Fruit fly (Drosophila melanogaster) ovary, adult (tissue): ENCODE results near the gene stol.
"Not testable (repeated sequence)": the region's sequence is repeated elsewhere in the genome, so short reads cannot be mapped to it uniquely, and the experiment has no call there.

Experiments
- CG17801 ChIP-seq: fragments of 200-800 bp; optimal IDR thresholded peaks from 2 replicates; lab custom pipeline; 2019; ENCODE audit warnings: missing biosample characterization, mild to moderate bottlenecking, missing genetic modification characterization, moderate library complexity; ENCODE audit not compliant: partially characterized antibody

The stol gene

dm6 chr2L:15718172-15718571 lies at the start of gene stol:
TSS of gene stol (minus strand) at chr2L:15718272.
- not testable (repeated sequence) for TF ChIP-seq CG17801 (GFP tag; lab: Kevin White, UChicago)

DNA sequence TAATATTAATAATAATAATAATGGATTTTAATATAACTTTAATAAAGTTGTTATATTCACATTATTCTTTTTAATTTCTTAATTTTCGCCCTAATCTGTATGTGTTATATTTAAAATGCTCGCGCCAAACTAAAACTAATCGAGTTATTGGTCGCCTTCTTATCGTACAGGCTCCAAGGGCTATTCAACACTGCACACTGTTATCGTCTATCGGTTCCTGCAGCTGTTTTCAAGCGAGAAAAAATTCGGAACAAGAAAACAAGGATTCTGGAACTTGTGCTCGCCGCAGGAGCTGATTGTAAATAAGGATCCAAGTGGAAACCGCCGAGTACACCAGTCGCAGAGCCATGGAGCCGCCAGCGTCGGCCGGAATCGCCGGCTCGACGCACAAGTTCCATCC lies 46.0 kb upstream of the stol start, which contains the start of gene CG3793:
CG3793 (plus strand) TSS at position 192 of the 400 bp plus-strand sequence.
- no peak for TF ChIP-seq CG17801 (GFP tag; lab: Kevin White, UChicago)

dm6 chr2L:15763401-15763800 lies 45.3 kb upstream of the stol start:
- no peak for TF ChIP-seq CG17801 (GFP tag; lab: Kevin White, UChicago)

- peak; percentile 29 for TF ChIP-seq CG17801 (GFP tag; lab: Kevin White, UChicago)
These were observed 44.4 kb upstream of the stol start, which contains the start of gene Gli for dm6 chr2L:15762466-15762865. TSS of gene Gli (minus strand) at chr2L:15762758.

DNA sequence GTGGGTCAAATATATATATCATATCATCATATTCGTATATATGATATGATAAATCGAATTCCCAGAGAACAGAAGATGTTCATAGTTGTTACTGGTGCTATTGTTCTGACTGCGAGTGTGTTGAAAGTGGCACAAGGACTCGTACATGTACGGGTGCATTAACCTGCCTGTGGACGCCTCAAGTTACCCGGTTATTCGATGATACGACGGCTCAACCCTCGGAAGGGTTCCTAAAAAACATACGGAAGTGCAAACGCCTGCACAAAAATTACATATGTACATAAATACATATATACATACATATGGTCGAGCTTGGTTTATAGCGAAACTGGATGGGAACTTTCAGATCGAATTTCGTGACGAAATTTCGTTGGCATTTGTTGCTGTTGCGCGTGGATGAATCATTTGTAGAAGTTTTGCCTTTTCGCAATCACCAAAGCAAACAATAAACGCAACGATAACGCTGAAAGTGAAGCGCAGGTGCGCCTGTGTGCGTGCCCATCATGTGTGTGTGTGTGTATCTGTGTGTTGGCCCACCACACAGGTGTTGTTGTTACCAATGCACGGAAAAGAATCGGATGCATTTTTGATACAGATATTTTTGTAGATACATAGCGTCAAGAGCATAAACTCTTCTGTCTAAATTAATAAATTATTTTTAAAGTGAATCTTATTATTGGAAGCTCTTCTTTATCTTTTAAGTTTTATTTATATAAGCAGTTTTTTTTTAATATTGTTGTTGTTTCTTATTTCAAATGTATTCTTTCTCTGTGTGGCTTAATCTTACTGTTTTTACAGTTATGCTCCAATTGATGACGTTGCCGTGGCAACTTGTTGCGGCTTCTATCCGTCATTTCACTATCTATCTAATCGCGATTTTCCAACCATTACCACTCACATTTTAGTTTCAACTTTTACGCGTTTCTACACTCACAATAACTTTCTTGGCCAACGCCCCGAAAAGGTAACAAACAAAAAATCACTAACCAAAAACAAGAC lies 43.6 kb upstream of the stol start:
- peak; percentile 37 for TF ChIP-seq CG17801 (GFP tag; lab: Kevin White, UChicago)

- no peak for TF ChIP-seq CG17801 (GFP tag; lab: Kevin White, UChicago)
These were observed 42.6 kb upstream of the stol start for dm6 chr2L:15760666-15761065.

DNA sequence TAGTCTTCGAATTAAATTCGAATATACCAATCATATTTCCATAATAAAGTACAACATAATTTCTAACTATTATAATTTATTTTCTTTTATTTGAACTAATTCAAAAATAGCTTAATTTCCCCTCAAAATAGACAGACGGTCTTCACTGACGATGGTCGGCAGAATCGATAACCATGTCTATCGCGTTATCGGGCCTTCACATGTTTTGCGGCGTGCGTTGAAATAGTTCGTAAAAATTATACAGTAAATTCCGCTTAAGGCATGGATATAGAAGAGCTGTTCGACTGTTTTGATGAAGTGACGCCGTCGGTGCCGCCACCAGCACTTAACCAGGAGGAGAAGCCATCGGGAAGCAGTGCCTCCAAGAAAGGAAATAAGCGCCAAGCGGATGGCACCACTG lies 34.0 kb upstream of the stol start, which contains the start of gene Mtr4:
Mtr4 (plus strand) TSS at position 168 of the 400 bp plus-strand sequence.
- TF ChIP-seq CG17801 (GFP tag; lab: Kevin White, UChicago), result no peak

- no peak for TF ChIP-seq CG17801 (GFP tag; lab: Kevin White, UChicago)
These were observed 33.1 kb upstream of the stol start for dm6 chr2L:15751259-15751555.

DNA sequence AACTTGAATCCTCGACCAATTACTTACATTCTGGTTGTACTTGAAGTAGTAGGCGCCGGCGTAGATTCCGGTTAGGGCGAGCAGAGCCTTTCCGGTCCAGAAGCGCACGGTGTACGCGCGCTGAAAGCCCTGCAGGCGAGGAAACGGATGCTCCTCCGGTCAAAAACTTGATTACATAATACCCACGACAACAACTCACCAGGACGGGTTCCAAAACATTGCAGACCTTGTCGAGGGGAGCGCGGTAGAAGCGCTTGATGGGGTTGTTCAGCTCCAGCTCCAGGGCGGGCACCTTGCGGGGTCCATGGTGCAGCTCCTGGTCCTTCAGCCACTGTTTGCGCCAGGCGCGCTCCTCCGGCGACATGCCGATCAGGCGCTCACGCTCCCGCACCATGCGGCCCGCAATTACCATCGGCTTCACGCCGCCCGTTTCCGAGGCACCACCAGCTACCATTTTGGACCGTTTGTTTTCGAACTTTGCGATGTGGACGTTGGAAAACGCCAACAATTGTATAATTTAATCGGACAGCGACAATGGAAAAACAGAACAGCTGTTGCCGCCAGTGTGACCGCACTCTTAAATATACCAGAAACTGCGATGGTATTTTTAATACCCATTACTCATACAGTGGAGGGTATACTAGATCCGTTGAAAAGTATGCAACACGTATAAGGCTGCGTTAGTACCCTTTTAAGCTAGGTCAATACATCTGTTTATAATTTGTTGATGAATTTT lies 32.6 kb upstream of the stol start, which contains the start of gene ND-B17:
ND-B17 (minus strand) TSS at position 556 of the 736 bp plus-strand sequence.
- TF ChIP-seq CG17801 (GFP tag; lab: Kevin White, UChicago), result no peak

dm6 chr2L:15749313-15749712 lies 31.2 kb upstream of the stol start:
- peak; percentile 50 for TF ChIP-seq CG17801 (GFP tag; lab: Kevin White, UChicago)

- no peak for TF ChIP-seq CG17801 (GFP tag; lab: Kevin White, UChicago)
These were observed 30.1 kb upstream of the stol start for dm6 chr2L:15748261-15748553.

- no peak for TF ChIP-seq CG17801 (GFP tag; lab: Kevin White, UChicago)
These were observed 29.6 kb upstream of the stol start, which contains the start of gene CycE for dm6 chr2L:15747394-15748260. TSS of gene CycE (minus strand) at chr2L:15748150.

- TF ChIP-seq CG17801 (GFP tag; lab: Kevin White, UChicago), result peak; percentile 84
These were observed 28.7 kb upstream of the stol start for dm6 chr2L:15746600-15747393.

dm6 chr2L:15745989-15746388 lies 27.9 kb upstream of the stol start:
- no peak for TF ChIP-seq CG17801 (GFP tag; lab: Kevin White, UChicago)
